1 fruit fly cellular context compared by ENCODE assay signal in genomic region chr3R:25262322-25262761, dm6.
TF ChIP-seq lines count a peak whose summit lies in the region.

Gene Kdsr (minus strand): TSS chr3R:25262498.
Gene CG11858 (plus strand): TSS chr3R:25262741.

TF ChIP-seq in whole organism, embryonic, 481 proteins besides CTCF, POLR2A, EP300 and RAD21 (continued from another document and continues in another):
- TF ChIP-seq mirr (GFP tag; optimal IDR thresholded peaks at IDR 0.05; lab: Kevin White, UChicago) (no peak), pzg (GFP tag; optimal IDR thresholded peaks at IDR 0.05; lab: Kevin White, UChicago) (peak; percentile 61), CG15514 (GFP tag; optimal IDR thresholded peaks at IDR 0.05; lab: Kevin White, UChicago) (peak; percentile 69), ind (GFP tag; optimal IDR thresholded peaks at IDR 0.05; lab: Kevin White, UChicago) (peak; percentile 66), nom (GFP tag; optimal IDR thresholded peaks at IDR 0.05; lab: Kevin White, UChicago) (no peak), Sry-δ (GFP tag; optimal IDR thresholded peaks at IDR 0.05; lab: Kevin White, UChicago) (peak; percentile 58), CG17912 (GFP tag; optimal IDR thresholded peaks at IDR 0.05; lab: Kevin White, UChicago) (no peak), chinmo (GFP tag; IDR thresholded peaks at IDR 0.05; lab: Robert Waterston, UW; ENCODE audit: partially characterized antibody) (peak; percentile 95), sd (tag; optimal IDR thresholded peaks at IDR 0.05; lab: Kevin White, UChicago) (peak; percentile 27), ewg (GFP tag; optimal IDR thresholded peaks at IDR 0.05; lab: Kevin White, UChicago) (no peak), MESR4 (GFP tag; optimal IDR thresholded peaks at IDR 0.05; lab: Kevin White, UChicago) (peak; percentile 43), gro (GFP tag; optimal IDR thresholded peaks at IDR 0.05; lab: Kevin White, UChicago) (peak; percentile 58), CG17802 (tag; optimal IDR thresholded peaks at IDR 0.05; lab: Kevin White, UChicago) (peak; percentile 45), tx (GFP tag; optimal IDR thresholded peaks at IDR 0.05; lab: Kevin White, UChicago) (peak; percentile 26), CG6175 (GFP tag; IDR thresholded peaks at IDR 0.05; lab: Robert Waterston, UW) (no peak), h (optimal IDR thresholded peaks at IDR 0.05; lab: Kevin White, UChicago) (no peak), Ssrp (tag; optimal IDR thresholded peaks at IDR 0.05; lab: Kevin White, UChicago) (peak; percentile 57), CG2199 (GFP tag; IDR thresholded peaks at IDR 0.05; lab: Robert Waterston, UW) (no peak), fd64A (GFP tag; optimal IDR thresholded peaks at IDR 0.05; lab: Kevin White, UChicago) (no peak), CG34376 (GFP tag; optimal IDR thresholded peaks at IDR 0.05; lab: Kevin White, UChicago) (peak; percentile 77), bab2 (GFP tag; optimal IDR thresholded peaks at IDR 0.05; lab: Kevin White, UChicago) (peak; percentile 40), Drgx (GFP tag; IDR thresholded peaks at IDR 0.05; lab: Robert Waterston, UW) (peak; percentile 52), CG6791 (GFP tag; IDR thresholded peaks at IDR 0.05; lab: Robert Waterston, UW; ENCODE audit: partially characterized antibody) (no peak), chif (GFP tag; optimal IDR thresholded peaks at IDR 0.05; lab: Kevin White, UChicago) (peak; percentile 49 to 56), pho (GFP tag; optimal IDR thresholded peaks at IDR 0.05; lab: Kevin White, UChicago) (peak; percentile 57), Spps (tag; optimal IDR thresholded peaks at IDR 0.05; lab: Kevin White, UChicago) (peak; percentile 51), CG11560 (tag; IDR thresholded peaks at IDR 0.05; lab: Robert Waterston, UW) (no peak), HLH54F (GFP tag; optimal IDR thresholded peaks at IDR 0.05; lab: Kevin White, UChicago) (peak; percentile 43), Sox102F (GFP tag; optimal IDR thresholded peaks at IDR 0.05; lab: Kevin White, UChicago) (peak; percentile 72), grn (GFP tag; optimal IDR thresholded peaks at IDR 0.05; lab: Kevin White, UChicago) (peak; percentile 73), tin (GFP tag; optimal IDR thresholded peaks at IDR 0.05; lab: Kevin White, UChicago) (peak; percentile 34), Dek (tag; optimal IDR thresholded peaks at IDR 0.05; lab: Kevin White, UChicago) (peak; percentile 52), zfh2 (GFP tag; optimal IDR thresholded peaks at IDR 0.05; lab: Kevin White, UChicago) (peak; percentile 71), CG13624 (GFP tag; optimal IDR thresholded peaks at IDR 0.05; lab: Kevin White, UChicago) (peak; percentile 61), eyg (GFP tag; optimal IDR thresholded peaks at IDR 0.05; lab: Kevin White, UChicago) (no peak), Rfx (GFP tag; IDR thresholded peaks at IDR 0.05; lab: Robert Waterston, UW) (peak; percentile 85), slbo (GFP tag; IDR thresholded peaks at IDR 0.05; lab: Robert Waterston, UW) (peak; percentile 81), pfk (GFP tag; optimal IDR thresholded peaks at IDR 0.05; lab: Kevin White, UChicago) (no peak), gcm (GFP tag; optimal IDR thresholded peaks at IDR 0.05; lab: Kevin White, UChicago) (no peak), B-H2 (GFP tag; optimal IDR thresholded peaks at IDR 0.05; lab: Kevin White, UChicago) (peak; percentile 74), CG1647 (GFP tag; optimal IDR thresholded peaks at IDR 0.05; lab: Kevin White, UChicago) (peak; percentile 19), CG7786 (GFP tag; optimal IDR thresholded peaks at IDR 0.05; lab: Kevin White, UChicago) (peak; percentile 52), crc (GFP tag; optimal IDR thresholded peaks at IDR 0.05; lab: Kevin White, UChicago) (no peak), CG5953 (GFP tag; IDR thresholded peaks at IDR 0.05; lab: Robert Waterston, UW) (peak; percentile 35; the same call in 1 of the 2 replicates), CG10565 (GFP tag; optimal IDR thresholded peaks at IDR 0.05; lab: Kevin White, UChicago) (no peak), CG12942 (GFP tag; optimal IDR thresholded peaks at IDR 0.05; lab: Kevin White, UChicago) (peak; percentile 49), pnt (GFP tag; optimal IDR thresholded peaks at IDR 0.05; lab: Kevin White, UChicago) (peak; percentile 21), Sin3A (optimal IDR thresholded peaks at IDR 0.05; lab: Kevin White, UChicago) (peak; percentile 59), klu (GFP tag; IDR thresholded peaks at IDR 0.05; lab: Robert Waterston, UW) (peak; percentile 38; the same call in 1 of the 2 replicates), CG13424 (tag; optimal IDR thresholded peaks at IDR 0.05; lab: Kevin White, UChicago) (peak; percentile 69), CG17186 (GFP tag; optimal IDR thresholded peaks at IDR 0.05; lab: Kevin White, UChicago) (peak; percentile 92), CG7963 (GFP tag; IDR thresholded peaks at IDR 0.05; lab: Robert Waterston, UW; ENCODE audit: partially characterized antibody) (no peak), CG12071 (GFP tag; optimal IDR thresholded peaks at IDR 0.05; lab: Kevin White, UChicago) (no peak), CG2678 (tag; optimal IDR thresholded peaks at IDR 0.05; lab: Kevin White, UChicago) (no peak), NK7.1 (GFP tag; optimal IDR thresholded peaks at IDR 0.05; lab: Kevin White, UChicago) (no peak), psq (GFP tag; optimal IDR thresholded peaks at IDR 0.05; lab: Kevin White, UChicago) (peak; percentile 9), CG13287 (GFP tag; IDR thresholded peaks at IDR 0.05; lab: Robert Waterston, UW; ENCODE audit: partially characterized antibody) (peak; percentile 64; the same call in 1 of the 2 replicates), otp (GFP tag; IDR thresholded peaks at IDR 0.05; lab: Robert Waterston, UW) (0 out of 3 replicates have a peak, but pooled peaks have one; percentile 43), cas (GFP tag; IDR thresholded peaks at IDR 0.05; lab: Robert Waterston, UW) (peak; percentile 52; the same call in 1 of the 2 replicates), Hey (tag; optimal IDR thresholded peaks at IDR 0.05; lab: Kevin White, UChicago) (no peak), CG17385 (GFP tag; optimal IDR thresholded peaks at IDR 0.05; lab: Kevin White, UChicago) (peak; percentile 29), pita (GFP tag; optimal IDR thresholded peaks at IDR 0.05; lab: Kevin White, UChicago) (no peak), Dp (GFP tag; optimal IDR thresholded peaks at IDR 0.05; lab: Kevin White, UChicago) (peak; percentile 11), insv (GFP tag; optimal IDR thresholded peaks at IDR 0.05; lab: Kevin White, UChicago) (peak in 1 of 2 experiments; percentile 81), crp (GFP tag; optimal IDR thresholded peaks at IDR 0.05; lab: Kevin White, UChicago) (peak in 1 of 2 experiments; percentile 49), CG32532 (GFP tag; IDR thresholded peaks at IDR 0.05; lab: Robert Waterston, UW) (peak; percentile 68), TFAM (GFP tag; optimal IDR thresholded peaks at IDR 0.05; lab: Kevin White, UChicago) (no peak), CG18764 (GFP tag; optimal IDR thresholded peaks at IDR 0.05; lab: Kevin White, UChicago) (peak; percentile 27), B-H1 (GFP tag; IDR thresholded peaks at IDR 0.05; lab: Robert Waterston, UW) (peak; percentile 43; the same call in 2 of the 3 replicates), CG3726 (GFP tag; IDR thresholded peaks at IDR 0.05; lab: Robert Waterston, UW) (no peak), wdn (GFP tag; IDR thresholded peaks at IDR 0.05; lab: Robert Waterston, UW) (0 out of 2 replicates have a peak, but pooled peaks have one; percentile 48), Awh (GFP tag; IDR thresholded peaks at IDR 0.05; lab: Robert Waterston, UW) (no peak), toy (GFP tag; IDR thresholded peaks at IDR 0.05; lab: Robert Waterston, UW) (no peak), Usf (GFP tag; optimal IDR thresholded peaks at IDR 0.05; lab: Kevin White, UChicago) (no peak), CG43689 (GFP tag; IDR thresholded peaks at IDR 0.05; lab: Robert Waterston, UW) (0 out of 2 replicates have a peak, but pooled peaks have one; percentile 15), lbe (GFP tag; optimal IDR thresholded peaks at IDR 0.05; lab: Kevin White, UChicago) (no peak), CG7839 (tag; optimal IDR thresholded peaks at IDR 0.05; lab: Kevin White, UChicago) (peak; percentile 64), CG11456 (GFP tag; IDR thresholded peaks at IDR 0.05; lab: Robert Waterston, UW) (0 out of 3 replicates have a peak, but pooled peaks have one; percentile 34), prd (optimal IDR thresholded peaks at IDR 0.05; lab: Kevin White, UChicago) (no peak), prd (GFP tag; IDR thresholded peaks at IDR 0.05; lab: Robert Waterston, UW) (peak; percentile 85), CG8924 (tag; optimal IDR thresholded peaks at IDR 0.05; lab: Kevin White, UChicago) (peak; percentile 58), Neu2 (GFP tag; optimal IDR thresholded peaks at IDR 0.05; lab: Kevin White, UChicago; ENCODE audit: borderline replicate concordance) (no peak), gfzf (GFP tag; optimal IDR thresholded peaks at IDR 0.05; lab: Kevin White, UChicago) (peak; percentile 66), Mes4 (GFP tag; optimal IDR thresholded peaks at IDR 0.05; lab: Kevin White, UChicago) (no peak), ara (GFP tag; IDR thresholded peaks at IDR 0.05; lab: Robert Waterston, UW) (peak; percentile 57; the same call in 1 of the 2 replicates), Hr3 (GFP tag; optimal IDR thresholded peaks at IDR 0.05; lab: Kevin White, UChicago) (peak; percentile 63), E2f1 (GFP tag; IDR thresholded peaks at IDR 0.05; lab: Robert Waterston, UW) (peak; percentile 40; the same call in 1 of the 2 replicates), en (GFP tag; optimal IDR thresholded peaks at IDR 0.05; lab: Kevin White, UChicago) (no peak), Hmx (GFP tag; optimal IDR thresholded peaks at IDR 0.05; lab: Kevin White, UChicago) (no peak), ssp (GFP tag; IDR thresholded peaks at IDR 0.05; lab: Robert Waterston, UW) (peak; percentile 72), HLH4C (GFP tag; IDR thresholded peaks at IDR 0.05; lab: Robert Waterston, UW; ENCODE audit: partially characterized antibody) (no peak), CG14860 (GFP tag; IDR thresholded peaks at IDR 0.05; lab: Robert Waterston, UW; ENCODE audit: partially characterized antibody) (no peak), CG6254 (GFP tag; optimal IDR thresholded peaks at IDR 0.05; lab: Kevin White, UChicago) (no peak), ham (GFP tag; IDR thresholded peaks at IDR 0.05; lab: Robert Waterston, UW) (no peak), jumu (GFP tag; optimal IDR thresholded peaks at IDR 0.05; lab: Kevin White, UChicago) (peak; percentile 44), CG12155 (GFP tag; optimal IDR thresholded peaks at IDR 0.05; lab: Kevin White, UChicago) (peak; percentile 54), gt (GFP tag; IDR thresholded peaks at IDR 0.05; lab: Robert Waterston, UW) (no peak), CG15269 (tag; optimal IDR thresholded peaks at IDR 0.05; lab: Kevin White, UChicago) (no peak), CG16779 (GFP tag; IDR thresholded peaks at IDR 0.05; lab: Robert Waterston, UW) (no peak), Camta (GFP tag; optimal IDR thresholded peaks at IDR 0.05; lab: Kevin White, UChicago) (peak; percentile 16), Fer3 (tag; optimal IDR thresholded peaks at IDR 0.05; lab: Kevin White, UChicago) (peak; percentile 61), hkb (optimal IDR thresholded peaks at IDR 0.05; lab: Kevin White, UChicago) (peak; percentile 29), hkb (GFP tag; IDR thresholded peaks at IDR 0.05; lab: Robert Waterston, UW) (peak; percentile 66), Mad (GFP tag; optimal IDR thresholded peaks at IDR 0.05; lab: Kevin White, UChicago) (peak; percentile 61), Lpt (GFP tag; optimal IDR thresholded peaks at IDR 0.05; lab: Kevin White, UChicago) (no peak), da (GFP tag; optimal IDR thresholded peaks at IDR 0.05; lab: Kevin White, UChicago) (no peak), Hr78 (GFP tag; optimal IDR thresholded peaks at IDR 0.05; lab: Kevin White, UChicago) (no peak), dmrt11E (tag; optimal IDR thresholded peaks at IDR 0.05; lab: Kevin White, UChicago) (peak; percentile 52), nerfin-2 (GFP tag; IDR thresholded peaks at IDR 0.05; lab: Robert Waterston, UW; ENCODE audit: partially characterized antibody) (no peak), ab (GFP tag; optimal IDR thresholded peaks at IDR 0.05; lab: Kevin White, UChicago) (no peak), CG8359 (GFP tag; optimal IDR thresholded peaks at IDR 0.05; lab: Kevin White, UChicago; ENCODE audit: borderline replicate concordance) (peak; percentile 16), CG8388 (GFP tag; optimal IDR thresholded peaks at IDR 0.05; lab: Kevin White, UChicago) (peak; percentile 55), usp (GFP tag; optimal IDR thresholded peaks at IDR 0.05; lab: Kevin White, UChicago) (no peak), cwo (GFP tag; optimal IDR thresholded peaks at IDR 0.05; lab: Kevin White, UChicago) (peak; percentile 12), Gsc (GFP tag; IDR thresholded peaks at IDR 0.05; lab: Robert Waterston, UW) (no peak), Ada2b (GFP tag; IDR thresholded peaks at IDR 0.05; lab: Robert Waterston, UW) (peak; percentile 57; the same call in 1 of the 2 replicates), yki (optimal IDR thresholded peaks at IDR 0.05; lab: Kevin White, UChicago) (no peak), Xrp1 (GFP tag; IDR thresholded peaks at IDR 0.05; lab: Robert Waterston, UW) (peak; percentile 76), CG1832 (GFP tag; optimal IDR thresholded peaks at IDR 0.05; lab: Kevin White, UChicago) (no peak), zen2 (GFP tag; IDR thresholded peaks at IDR 0.05; lab: Robert Waterston, UW; ENCODE audit: partially characterized antibody) (no peak), CG2129 (GFP tag; IDR thresholded peaks at IDR 0.05; lab: Robert Waterston, UW; ENCODE audit: partially characterized antibody) (no peak), ash1 (GFP tag; optimal IDR thresholded peaks at IDR 0.05; lab: Kevin White, UChicago) (no peak), CG9817 (tag; optimal IDR thresholded peaks at IDR 0.05; lab: Kevin White, UChicago) (peak; percentile 65), Hsf (GFP tag; optimal IDR thresholded peaks at IDR 0.05; lab: Kevin White, UChicago) (peak; percentile 70), wek (GFP tag; optimal IDR thresholded peaks at IDR 0.05; lab: Kevin White, UChicago) (peak; percentile 25), CG30431 (GFP tag; optimal IDR thresholded peaks at IDR 0.05; lab: Kevin White, UChicago) (no peak), Sry-β (GFP tag; optimal IDR thresholded peaks at IDR 0.05; lab: Kevin White, UChicago) (peak; percentile 99), CG31388 (GFP tag; optimal IDR thresholded peaks at IDR 0.05; lab: Kevin White, UChicago) (no peak), sens-2 (GFP tag; IDR thresholded peaks at IDR 0.05; lab: Robert Waterston, UW) (no peak), hb (GFP tag; IDR thresholded peaks at IDR 0.05; lab: Robert Waterston, UW; ENCODE audit: partially characterized antibody) (no peak), CG17328 (GFP tag; IDR thresholded peaks at IDR 0.05; lab: Robert Waterston, UW) (peak; percentile 65)
